Fruit fly (Drosophila melanogaster): ENCODE results near the gene CG34353.

Gene CG34353

DNA sequence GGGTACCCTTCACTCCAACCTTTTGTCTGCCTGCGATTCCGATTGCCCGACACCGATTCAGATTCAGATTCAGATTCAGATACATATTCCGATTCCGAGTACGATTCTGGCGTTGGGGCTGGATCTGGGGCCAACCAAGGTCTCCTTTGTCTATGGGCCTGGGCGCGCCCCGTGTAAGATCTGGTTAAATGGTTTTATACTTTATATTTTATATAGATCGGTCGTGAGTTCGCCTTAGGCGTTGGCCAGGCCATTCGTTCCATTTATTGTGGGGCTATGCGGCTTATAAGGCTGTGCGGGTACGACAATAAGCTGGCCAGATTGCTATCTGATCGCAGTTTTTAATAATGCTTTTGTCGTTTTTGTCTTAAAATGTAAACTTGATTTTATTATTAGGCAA lies 165.6 kb downstream of the CG34353 start:
- TF ChIP-seq CG17801 (GFP tag; optimal IDR thresholded peaks at IDR 0.05; ENCODE audit: partially characterized antibody): no peak

DNA sequence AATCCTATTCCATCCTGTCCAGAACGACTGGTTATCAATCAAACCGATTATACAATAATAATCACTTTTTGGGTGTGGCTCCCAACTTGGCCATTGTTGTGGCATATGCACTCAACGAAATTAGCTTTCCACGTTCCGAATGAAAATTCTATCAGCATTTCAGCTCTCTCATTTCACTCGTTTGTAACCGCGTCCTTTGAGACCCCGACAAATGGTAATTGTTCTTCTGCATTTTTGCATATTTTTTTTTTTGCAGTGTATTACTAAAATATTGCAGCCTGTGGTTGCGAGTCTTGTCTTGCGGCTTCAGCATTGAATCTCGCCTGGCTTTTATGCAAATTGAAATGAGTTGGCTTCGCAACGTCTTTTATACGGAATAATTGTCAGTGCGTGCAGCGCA lies 167.4 kb downstream of the CG34353 start:
- no peak for TF ChIP-seq CG17801 (GFP tag; optimal IDR thresholded peaks at IDR 0.05; ENCODE audit: partially characterized antibody)

DNA sequence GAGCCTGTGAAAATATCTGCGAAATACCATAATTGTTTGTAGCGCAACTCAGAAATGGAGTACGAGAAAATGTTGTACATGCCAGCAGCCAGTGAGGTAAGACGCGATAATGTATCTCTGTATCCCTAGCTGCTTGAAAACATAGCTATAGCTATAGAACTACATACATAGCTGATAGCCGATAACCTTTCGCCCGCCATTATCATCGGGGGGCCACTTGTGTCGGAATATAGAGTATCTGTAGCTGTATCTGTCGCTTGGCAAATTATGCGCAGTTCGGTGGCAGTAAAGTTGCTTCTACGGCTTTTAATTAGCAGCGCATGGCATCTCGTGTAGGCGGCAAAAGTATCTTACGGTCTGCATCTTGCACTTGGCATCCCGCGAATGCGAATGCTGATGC lies 168.6 kb downstream of the CG34353 start:
- no peak for TF ChIP-seq CG17801 (GFP tag; optimal IDR thresholded peaks at IDR 0.05; ENCODE audit: partially characterized antibody)

DNA sequence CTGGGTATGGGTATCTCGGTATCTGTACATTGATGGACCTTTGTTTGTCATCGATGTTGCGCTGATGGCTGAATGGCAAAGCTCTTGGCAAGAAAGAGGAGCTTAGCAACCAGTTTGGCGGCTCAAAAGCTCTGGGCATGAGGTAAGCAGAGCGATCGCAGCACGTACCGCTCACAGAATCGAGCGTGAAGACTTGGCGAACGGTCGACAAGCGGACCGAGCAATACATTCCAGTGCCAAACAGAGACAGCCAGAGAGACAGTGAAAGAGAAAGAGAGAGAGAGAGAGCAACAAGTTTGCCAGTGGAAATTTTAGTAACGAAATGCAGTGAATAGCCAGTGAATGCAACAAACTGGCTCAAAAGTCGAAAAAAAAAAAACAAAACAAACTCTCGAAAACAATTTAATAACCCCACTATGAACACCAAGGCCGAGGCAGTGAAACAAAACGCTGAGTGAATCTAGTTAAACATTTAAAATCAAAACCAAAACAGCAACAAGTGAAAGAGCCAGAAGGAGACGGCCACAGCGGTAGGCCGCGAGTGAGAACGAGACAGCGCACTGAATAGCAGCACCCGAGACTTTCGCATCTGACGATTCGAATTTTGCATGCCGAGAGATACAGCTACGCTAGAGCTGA lies 169.2 kb downstream of the CG34353 start, which contains the start of gene Ets98B:
TSS of gene Ets98B (plus strand) at position 172 of the 639 bp plus-strand sequence.
- TF ChIP-seq CG17801 (GFP tag; optimal IDR thresholded peaks at IDR 0.05; ENCODE audit: partially characterized antibody): no peak

All from ovary, adult (tissue).